Fruit fly (Drosophila melanogaster): ENCODE measurements around the gene wupA.

dm6 chrX:18084614-18085469, 31.9 kb downstream of the wupA start:
- TF ChIP-seq Pif1B (GFP tag; optimal IDR thresholded peaks at IDR 0.05) (no peak), fd96Ca (GFP tag; IDR thresholded peaks at IDR 0.05) (no peak)

All from whole organism, pupa.